Worm (Caenorhabditis elegans) whole organism, young adult: ENCODE measurements around the gene W01B6.6.
A peak's percentile ranks its signal among the peaks of the same experiment; 100 is the strongest.

Experiments
- B0019.2 ChIP-seq: fragments of 200-800 bp; sonication (Bioruptor generic); conservative IDR thresholded peaks from 2 replicates; pipeline ENCODE4 v1.3.6; 2022; ENCODE audit warnings: missing genetic modification reagents, missing genetic modification characterization, missing compliant biosample characterization
- B0336.3 ChIP-seq: fragments of 200-800 bp; sonication (Bioruptor generic); IDR thresholded peaks from 2 replicates; pipeline ENCODE4 v1.3.6; 2022; ENCODE audit warnings: missing genetic modification characterization, missing compliant biosample characterization
- D2030.7 ChIP-seq: fragments of 200-800 bp; sonication (Bioruptor generic); IDR thresholded peaks from 2 replicates; pipeline ENCODE4 v1.3.6; 2022; ENCODE audit warnings: missing genetic modification reagents, missing genetic modification characterization, missing compliant biosample characterization
- F22D6.2 ChIP-seq: sonication (generic microtip); optimal IDR thresholded peaks from 2 replicates; lab custom pipeline; 2016; ENCODE audit warnings: mild to moderate bottlenecking, missing genetic modification characterization, missing compliant biosample characterization
- F37B4.10 ChIP-seq: fragments of 200-800 bp; sonication (Bioruptor generic); IDR thresholded peaks from 2 replicates; pipeline ENCODE4 v1.3.6; 2022; ENCODE audit warnings: missing genetic modification characterization, missing compliant biosample characterization
- F39B2.1 ChIP-seq: fragments of 200-800 bp; sonication (Bioruptor generic); IDR thresholded peaks from 2 replicates; pipeline ENCODE4 v1.3.6; 2022; ENCODE audit warnings: missing genetic modification reagents, missing genetic modification characterization, missing compliant biosample characterization
- F49E8.2 ChIP-seq: sonication (generic microtip); optimal IDR thresholded peaks from 3 replicates; lab custom pipeline; 2017; ENCODE audit warnings: missing genetic modification characterization, mild to moderate bottlenecking, missing compliant biosample characterization, antibody characterized with exemption, moderate library complexity; ENCODE audit not compliant: insufficient read depth
- F57A8.1 ChIP-seq: fragments of 200-800 bp; sonication (Bioruptor generic); optimal IDR thresholded peaks from 2 replicates; lab custom pipeline; 2018; ENCODE audit warnings: mild to moderate bottlenecking, missing genetic modification characterization, moderate library complexity, missing compliant biosample characterization
- K11D2.4 ChIP-seq: fragments of 200-800 bp; sonication (Bioruptor generic); IDR thresholded peaks from 2 replicates; pipeline ENCODE4 v1.3.6; 2022; ENCODE audit warnings: missing genetic modification reagents, missing genetic modification characterization, missing compliant biosample characterization
- K12H6.12 ChIP-seq: fragments of 200-800 bp; sonication (Bioruptor generic); optimal IDR thresholded peaks from 2 replicates; lab custom pipeline; 2018; ENCODE audit warnings: mild to moderate bottlenecking, missing genetic modification characterization, missing compliant biosample characterization
- akir-1 ChIP-seq: fragments of 200-800 bp; sonication (Bioruptor generic); optimal IDR thresholded peaks from 2 replicates; lab custom pipeline; 2018; ENCODE audit warnings: mild to moderate bottlenecking, missing genetic modification characterization, moderate library complexity, missing compliant biosample characterization
- attf-3 ChIP-seq: fragments of 200-800 bp; sonication (Bioruptor generic); conservative IDR thresholded peaks from 2 replicates; pipeline ENCODE4 v1.3.6; 2022; ENCODE audit warnings: missing genetic modification reagents, missing genetic modification characterization, missing compliant biosample characterization
- bed-1 ChIP-seq: fragments of 200-800 bp; sonication (Bioruptor generic); IDR thresholded peaks from 2 replicates; pipeline ENCODE4 v1.3.6; 2022; ENCODE audit warnings: missing genetic modification reagents, missing genetic modification characterization, missing compliant biosample characterization
- bed-2 ChIP-seq: fragments of 200-800 bp; sonication (Bioruptor generic); IDR thresholded peaks from 2 replicates; pipeline ENCODE4 v1.3.6; 2022; ENCODE audit warnings: missing genetic modification reagents, missing genetic modification characterization, missing compliant biosample characterization
- ccch-3 ChIP-seq: fragments of 200-800 bp; sonication (Bioruptor generic); optimal IDR thresholded peaks from 2 replicates; lab custom pipeline; 2018; ENCODE audit warnings: mild to moderate bottlenecking, missing genetic modification characterization, missing compliant biosample characterization
- ceh-58 ChIP-seq: fragments of 200-800 bp; sonication (Bioruptor generic); IDR thresholded peaks from 2 replicates; pipeline ENCODE4 v1.3.6; 2022; ENCODE audit warnings: missing genetic modification characterization, missing compliant biosample characterization
- ceh-91 ChIP-seq: fragments of 200-800 bp; sonication (Bioruptor generic); IDR thresholded peaks from 2 replicates; pipeline ENCODE4 v1.3.6; 2022; ENCODE audit warnings: missing genetic modification reagents, missing genetic modification characterization, missing compliant biosample characterization
- die-1 ChIP-seq: sonication (generic microtip); optimal IDR thresholded peaks from 2 replicates; lab custom pipeline; 2016; ENCODE audit warnings: missing genotype, mild to moderate bottlenecking, missing genetic modification characterization, missing compliant biosample characterization
- egrh-3 ChIP-seq: fragments of 200-800 bp; sonication (Bioruptor generic); IDR thresholded peaks from 2 replicates; pipeline ENCODE4 v1.3.6; 2022; ENCODE audit warnings: missing genetic modification reagents, missing genetic modification characterization, missing compliant biosample characterization
- ekl-4 ChIP-seq: fragments of 200-800 bp; sonication (Bioruptor generic); IDR thresholded peaks from 2 replicates; pipeline ENCODE4 v1.3.6; 2022; ENCODE audit warnings: missing genetic modification reagents, missing genetic modification characterization, missing compliant biosample characterization
- hrde-1 ChIP-seq: sonication (generic microtip); optimal IDR thresholded peaks from 2 replicates; lab custom pipeline; 2016; ENCODE audit warnings: missing genetic modification characterization, mild to moderate bottlenecking, missing compliant biosample characterization, moderate library complexity, missing genotype, missing genetic modification reagents, borderline replicate concordance
- lag-1 ChIP-seq: fragments of 200-800 bp; sonication (Bioruptor generic); IDR thresholded peaks from 2 replicates; pipeline ENCODE4 v1.3.6; 2022; ENCODE audit warnings: missing genetic modification reagents, missing genetic modification characterization, missing compliant biosample characterization
- let-607 ChIP-seq, 2 experiments: fragments of 200-800 bp in 1 of 2; sonication (Bioruptor generic) in 1 of 2; sonication (generic microtip) in 1 of 2; optimal IDR thresholded peaks; 2 replicates each; lab custom pipeline; 2016 to 2018; ENCODE audit warnings: mild to moderate bottlenecking in 2 of 2, missing compliant biosample characterization in 2 of 2, missing genetic modification characterization in 2 of 2, moderate library complexity in 2 of 2, missing genotype in 1 of 2
- lin-35 ChIP-seq, 3 experiments: fragments of 150-350 bp in 2 of 3; sonication (generic microtip) in 1 of 3; optimal IDR thresholded peaks; 2 replicates each; lab custom pipeline; 2014 to 2018; ENCODE audit warnings: missing biosample characterization in 3 of 3, missing genetic modification characterization in 3 of 3, missing genetic modification reagents in 3 of 3
- lin-40 ChIP-seq: sonication (generic microtip); optimal IDR thresholded peaks from 2 replicates; lab custom pipeline; 2016; ENCODE audit warnings: missing genetic modification characterization, mild to moderate bottlenecking, missing compliant biosample characterization, missing genotype, missing genetic modification reagents
- lsy-27 ChIP-seq: sonication (generic microtip); optimal IDR thresholded peaks from 2 replicates; lab custom pipeline; 2017; ENCODE audit warnings: missing genetic modification characterization, mild to moderate bottlenecking, missing compliant biosample characterization, antibody characterized with exemption, missing genotype, borderline replicate concordance; ENCODE audit not compliant: insufficient read depth
- mcd-1 ChIP-seq: fragments of 200-800 bp; sonication (Bioruptor generic); IDR thresholded peaks from 2 replicates; pipeline ENCODE4 v1.3.6; 2022; ENCODE audit warnings: missing genetic modification reagents, missing genetic modification characterization, missing compliant biosample characterization
- mes-4 ChIP-seq: sonication (generic microtip); optimal IDR thresholded peaks from 2 replicates; lab custom pipeline; 2016; ENCODE audit warnings: missing genotype, missing genetic modification characterization, missing compliant biosample characterization
- nfya-2 ChIP-seq: fragments of 200-800 bp; sonication (Bioruptor generic); IDR thresholded peaks from 2 replicates; pipeline ENCODE4 v1.3.6; 2022; ENCODE audit warnings: missing genetic modification reagents, missing genetic modification characterization, missing compliant biosample characterization
- nhr-120 ChIP-seq: fragments of 200-800 bp; sonication (Bioruptor generic); IDR thresholded peaks from 2 replicates; pipeline ENCODE4 v1.3.6; 2022; ENCODE audit warnings: missing genetic modification characterization, missing compliant biosample characterization
- nhr-27 ChIP-seq: fragments of 200-800 bp; sonication (Bioruptor generic); optimal IDR thresholded peaks from 2 replicates; lab custom pipeline; 2018; ENCODE audit warnings: mild to moderate bottlenecking, missing genetic modification characterization, moderate library complexity, missing compliant biosample characterization
- rcor-1 ChIP-seq: fragments of 200-800 bp; sonication (Bioruptor generic); IDR thresholded peaks from 2 replicates; pipeline ENCODE4 v1.3.6; 2022; ENCODE audit warnings: missing genetic modification reagents, missing genetic modification characterization, missing compliant biosample characterization
- repo-1 ChIP-seq: sonication (generic microtip); optimal IDR thresholded peaks from 2 replicates; lab custom pipeline; 2017; ENCODE audit warnings: mild to moderate bottlenecking, missing genetic modification characterization, missing compliant biosample characterization
- rpc-1 ChIP-seq, 2 experiments: fragments of 150-350 bp in 1 of 2; sonication (generic microtip) in 1 of 2; optimal IDR thresholded peaks; 2 replicates each; lab custom pipeline; 2014 to 2018; ENCODE audit warnings: missing biosample characterization in 1 of 2, missing genetic modification characterization in 1 of 2, missing genetic modification reagents in 1 of 2, missing genotype in 1 of 2
- snpc-1.3 ChIP-seq: sonication (generic microtip); optimal IDR thresholded peaks from 2 replicates; lab custom pipeline; 2017; ENCODE audit warnings: missing genetic modification characterization, mild to moderate bottlenecking, missing compliant biosample characterization, antibody characterized with exemption, moderate library complexity, missing genotype, missing genetic modification reagents; ENCODE audit not compliant: insufficient read depth
- snpc-3.4 ChIP-seq: sonication (generic microtip); optimal IDR thresholded peaks from 2 replicates; lab custom pipeline; 2017; ENCODE audit warnings: missing genetic modification characterization, mild to moderate bottlenecking, missing compliant biosample characterization, antibody characterized with exemption, moderate library complexity, missing genotype, missing genetic modification reagents
- tlf-1 ChIP-seq: fragments of 200-800 bp; sonication (Bioruptor generic); optimal IDR thresholded peaks from 2 replicates; lab custom pipeline; 2018; ENCODE audit warnings: mild to moderate bottlenecking, missing genetic modification characterization, missing compliant biosample characterization
- unc-130 ChIP-seq: sonication (generic microtip); optimal IDR thresholded peaks from 2 replicates; lab custom pipeline; 2016; ENCODE audit warnings: missing genetic modification reagents, missing genetic modification characterization, missing compliant biosample characterization
- unc-62 ChIP-seq: fragments of 150-350 bp; optimal IDR thresholded peaks from 2 replicates; lab custom pipeline; 2014; ENCODE audit warnings: missing biosample characterization, missing genetic modification reagents, missing genetic modification characterization
- zfh-2 ChIP-seq: fragments of 200-800 bp; sonication (Bioruptor generic); conservative IDR thresholded peaks from 2 replicates; pipeline ENCODE4 v1.3.6; 2022; ENCODE audit warnings: missing genetic modification reagents, missing genetic modification characterization, missing compliant biosample characterization
- ztf-22 ChIP-seq: fragments of 200-800 bp; sonication (Bioruptor generic); optimal IDR thresholded peaks from 2 replicates; lab custom pipeline; 2018; ENCODE audit warnings: mild to moderate bottlenecking, missing genetic modification characterization, moderate library complexity, missing compliant biosample characterization
- ztf-28 ChIP-seq: fragments of 200-800 bp; sonication (Bioruptor generic); IDR thresholded peaks from 2 replicates; pipeline ENCODE4 v1.3.6; 2022; ENCODE audit warnings: missing genetic modification reagents, missing genetic modification characterization, missing compliant biosample characterization
- ztf-6 ChIP-seq: fragments of 200-800 bp; sonication (Bioruptor generic); IDR thresholded peaks from 2 replicates; pipeline ENCODE4 v1.3.6; 2022; ENCODE audit warnings: missing genetic modification reagents, missing genetic modification characterization, missing compliant biosample characterization

W01B6.6 gene

DNA sequence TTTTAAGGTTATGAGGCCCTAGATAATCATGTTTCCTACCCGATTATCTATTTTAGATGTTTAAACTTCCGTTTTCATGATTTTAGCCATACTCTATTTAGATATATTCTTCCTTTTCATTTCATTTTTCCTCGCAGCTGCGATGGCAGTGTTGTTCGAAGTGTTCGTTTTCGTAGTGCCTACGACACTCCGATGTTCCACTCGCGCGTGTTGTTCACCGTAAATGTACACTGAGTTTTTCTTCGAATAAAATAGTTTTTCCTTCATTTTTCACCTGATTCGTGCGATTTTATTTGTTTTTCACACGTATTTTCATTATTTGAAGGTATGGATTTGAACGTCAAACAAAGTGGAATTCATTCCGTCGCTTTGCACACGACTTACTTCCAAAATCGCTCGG is 16.0 kb downstream of the W01B6.6 start, which contains the start of gene dis-3:
Gene dis-3 (plus strand): TSS at position 322 of the 400 bp plus-strand sequence.
- TF ChIP-seq attf-3, result peak; percentile 88
- TF ChIP-seq rcor-1 (GFP tag; lab: Robert Waterston, UW), result no peak
- no peak for TF ChIP-seq lsy-27
- TF ChIP-seq F37B4.10 (GFP tag; lab: Robert Waterston, UW), result no peak

DNA sequence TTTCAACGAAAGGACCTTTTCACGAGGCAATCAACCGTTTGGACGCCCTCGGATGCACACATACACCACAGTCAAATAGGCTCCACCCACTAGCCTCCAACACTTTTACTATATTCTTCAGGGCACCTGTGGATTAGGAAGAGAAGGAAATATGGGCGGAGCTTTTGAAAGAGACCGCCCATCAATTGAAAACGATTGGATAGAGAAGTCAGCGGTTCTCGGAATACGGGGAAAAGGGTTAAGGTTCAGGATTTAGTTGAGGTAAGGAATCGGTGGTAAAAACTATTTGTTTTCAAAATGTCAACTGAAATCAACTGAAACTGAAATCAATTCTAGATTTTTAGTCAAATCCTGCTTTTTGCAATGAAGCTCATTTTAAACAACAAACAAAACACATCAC is 29.5 kb downstream of the W01B6.6 start, which contains the start of gene egl-38:
Gene egl-38 (minus strand): TSS at position 101 of the 400 bp plus-strand sequence.
- no peak for TF ChIP-seq lin-40 (tag; lab: Kevin White, UChicago)
- no peak for TF ChIP-seq bed-2 (GFP tag; lab: Robert Waterston, UW)
- TF ChIP-seq repo-1 (tag; lab: Kevin White, UChicago), result no peak
- TF ChIP-seq F57A8.1, result no peak
- no peak for TF ChIP-seq K11D2.4 (GFP tag; lab: Robert Waterston, UW)
- no peak for TF ChIP-seq nfya-2
- no peak for TF ChIP-seq ccch-3
- no peak for TF ChIP-seq K12H6.12 (tag; lab: Kevin White, UChicago)
- TF ChIP-seq ekl-4 (GFP tag; lab: Robert Waterston, UW), result no peak
- TF ChIP-seq lag-1 (GFP tag; lab: Robert Waterston, UW), result no peak
- TF ChIP-seq mes-4 (tag; lab: Kevin White, UChicago), result no peak
- TF ChIP-seq F49E8.2 (tag; lab: Kevin White, UChicago), result no peak
- TF ChIP-seq rpc-1 (optimal IDR thresholded peaks at IDR 0.05; lab: Kevin White, UChicago), result no peak
- TF ChIP-seq rpc-1 (tag; optimal IDR thresholded peaks at IDR 0.05; lab: Kevin White, UChicago), result no peak
- no peak for TF ChIP-seq ceh-58
- no peak for TF ChIP-seq die-1 (tag; lab: Kevin White, UChicago)
- TF ChIP-seq bed-1 (GFP tag; lab: Robert Waterston, UW), result no peak
- no peak for TF ChIP-seq ceh-91 (GFP tag; lab: Robert Waterston, UW)

- TF ChIP-seq nhr-27 (tag; lab: Kevin White, UChicago), result no peak
- TF ChIP-seq lin-35 (GFP tag; optimal IDR thresholded peaks at IDR 0.05; lab: Kevin White, UChicago), result no peak
- peak; percentile 82; the same call in 1 of the 2 replicates for TF ChIP-seq egrh-3
- TF ChIP-seq hrde-1 (tag; lab: Kevin White, UChicago), result no peak
- TF ChIP-seq K12H6.12 (tag; lab: Kevin White, UChicago), result no peak
- TF ChIP-seq unc-130 (GFP tag; lab: Kevin White, UChicago), result no peak
- TF ChIP-seq F22D6.2 (tag; lab: Kevin White, UChicago), result no peak
- no peak for TF ChIP-seq let-607 (tag; optimal IDR thresholded peaks at IDR 0.05; lab: Kevin White, UChicago)
- no peak for TF ChIP-seq ztf-6 (GFP tag; lab: Robert Waterston, UW)
- no peak for TF ChIP-seq D2030.7
- TF ChIP-seq F49E8.2 (tag; lab: Kevin White, UChicago), result no peak
- no peak for TF ChIP-seq die-1 (tag; lab: Kevin White, UChicago)
- TF ChIP-seq B0336.3, result no peak
- peak; percentile 87 for TF ChIP-seq zfh-2 (GFP tag; lab: Robert Waterston, UW)
- TF ChIP-seq ccch-3, result no peak
- TF ChIP-seq lag-1 (GFP tag; lab: Robert Waterston, UW), result no peak
- TF ChIP-seq mcd-1, result no peak
- TF ChIP-seq, all 124 proteins: peak for 2
Measured at ce11 chrIV:10110870-10111269, 30.0 kb downstream of the W01B6.6 start.

DNA sequence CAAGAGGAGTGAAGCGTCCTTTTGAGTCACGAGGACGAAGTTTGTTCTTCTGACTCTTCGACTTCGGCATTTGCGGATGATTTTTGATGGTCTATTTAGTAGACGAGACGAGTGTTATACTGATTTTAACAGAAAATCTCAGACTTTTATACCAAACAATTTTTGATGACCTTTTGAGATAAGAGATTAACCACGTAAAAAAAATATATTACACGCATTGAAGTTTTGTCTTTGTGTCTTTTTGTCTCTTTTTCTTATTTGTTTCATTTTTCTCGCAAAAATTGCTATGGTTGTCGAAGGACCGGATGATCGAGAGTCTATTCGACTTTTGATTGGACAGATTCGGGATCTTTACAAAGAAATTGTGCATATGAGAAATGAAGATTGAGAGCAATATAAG is 30.5 kb downstream of the W01B6.6 start, which contains the start of gene spch-1:
Gene spch-1 (minus strand): TSS at position 101 of the 400 bp plus-strand sequence.
- TF ChIP-seq tlf-1, result no peak
- no peak for TF ChIP-seq B0019.2 (GFP tag; lab: Robert Waterston, UW)
- no peak for TF ChIP-seq unc-62 (GFP tag; lab: Kevin White, UChicago)
- no peak for TF ChIP-seq ztf-28 (GFP tag; lab: Robert Waterston, UW)
- TF ChIP-seq akir-1 (GFP tag; lab: Kevin White, UChicago), result no peak
- TF ChIP-seq die-1 (tag; lab: Kevin White, UChicago), result no peak
- no peak for TF ChIP-seq snpc-3.4 (tag; lab: Kevin White, UChicago)
- TF ChIP-seq F39B2.1 (GFP tag; lab: Robert Waterston, UW), result no peak
- TF ChIP-seq lsy-27, result no peak
- TF ChIP-seq nhr-120, result no peak
- TF ChIP-seq egrh-3, result no peak
- no peak for TF ChIP-seq ztf-22 (GFP tag; lab: Kevin White, UChicago)
- no peak for TF ChIP-seq snpc-1.3 (tag; lab: Kevin White, UChicago)
- TF ChIP-seq ccch-3, result no peak
